Fruit fly (Drosophila melanogaster) whole organism, embryonic: ENCODE results near the gene CG42554.

Experiments
- Ada2b ChIP-seq: fragments of 200-800 bp; sonication (Bioruptor generic); IDR thresholded peaks from 2 replicates; pipeline ENCODE4 v1.3.6; 2022; ENCODE audit warnings: missing biosample characterization, missing genetic modification characterization
- CG10274 ChIP-seq: fragments of 200-800 bp; sonication (Bioruptor generic); optimal IDR thresholded peaks from 3 replicates; lab custom pipeline; 2017; ENCODE audit warnings: missing biosample characterization, mild to moderate bottlenecking, missing genetic modification characterization
- CG10321 ChIP-seq: fragments of 200-800 bp; sonication (Bioruptor generic); IDR thresholded peaks from 2 replicates; pipeline ENCODE4 v1.3.6; 2022; ENCODE audit warnings: missing biosample characterization, missing genetic modification characterization
- CG10979 ChIP-seq: fragments of 200-800 bp; sonication (Bioruptor generic); optimal IDR thresholded peaks from 2 replicates; lab custom pipeline; 2018; ENCODE audit warnings: missing biosample characterization, mild to moderate bottlenecking, missing genetic modification characterization, moderate library complexity
- CG12744 ChIP-seq: fragments of 200-800 bp; sonication (Bioruptor generic); optimal IDR thresholded peaks from 2 replicates; lab custom pipeline; 2016; ENCODE audit warnings: missing biosample characterization, missing genetic modification characterization
- CG12769 ChIP-seq: fragments of 200-800 bp; sonication (Bioruptor generic); optimal IDR thresholded peaks from 2 replicates; lab custom pipeline; 2019; ENCODE audit warnings: missing biosample characterization, mild to moderate bottlenecking, missing genetic modification characterization, moderate library complexity
- CG14860 ChIP-seq: fragments of 200-800 bp; sonication (Bioruptor generic); IDR thresholded peaks from 3 replicates; pipeline ENCODE4 v1.3.6; 2022; ENCODE audit warnings: missing biosample characterization, missing genetic modification characterization; ENCODE audit not compliant: partially characterized antibody
- CG15601 ChIP-seq: fragments of 200-800 bp; sonication (Bioruptor generic); optimal IDR thresholded peaks from 3 replicates; lab custom pipeline; 2019; ENCODE audit warnings: missing biosample characterization, mild to moderate bottlenecking, missing genetic modification characterization, moderate library complexity
- CG17361 ChIP-seq: fragments of 200-800 bp; sonication (Bioruptor generic); IDR thresholded peaks from 3 replicates; pipeline ENCODE4 v1.3.6; 2022; ENCODE audit warnings: missing biosample characterization, missing genetic modification characterization
- CG2889 ChIP-seq: fragments of 200-800 bp; sonication (Bioruptor generic); IDR thresholded peaks from 3 replicates; pipeline ENCODE4 v1.3.6; 2022; ENCODE audit warnings: missing biosample characterization, missing genetic modification characterization
- CG33557 ChIP-seq: fragments of 200-800 bp; sonication (Bioruptor generic); optimal IDR thresholded peaks from 2 replicates; lab custom pipeline; 2019; ENCODE audit warnings: missing biosample characterization, mild to moderate bottlenecking, missing genetic modification characterization, moderate library complexity
- CG34224 ChIP-seq: fragments of 200-800 bp; sonication (Bioruptor generic); IDR thresholded peaks from 3 replicates; pipeline ENCODE4 v1.3.6; 2022; ENCODE audit warnings: missing biosample characterization, missing genetic modification characterization; ENCODE audit not compliant: partially characterized antibody
- CG43689 ChIP-seq: fragments of 200-800 bp; sonication (Bioruptor generic); IDR thresholded peaks from 2 replicates; pipeline ENCODE4 v1.3.6; 2022; ENCODE audit warnings: missing biosample characterization, missing genetic modification characterization
- CG6683 ChIP-seq: fragments of 200-800 bp; sonication (Bioruptor generic); optimal IDR thresholded peaks from 2 replicates; lab custom pipeline; 2017; ENCODE audit warnings: missing biosample characterization, mild to moderate bottlenecking, missing genetic modification characterization, missing genetic modification reagents
- CG6813 ChIP-seq: fragments of 200-800 bp; sonication (Bioruptor generic); optimal IDR thresholded peaks from 2 replicates; lab custom pipeline; 2017; ENCODE audit warnings: missing biosample characterization, missing genetic modification characterization, mild to moderate bottlenecking, moderate library complexity, missing genetic modification reagents
- CG7357 ChIP-seq: fragments of 200-800 bp; sonication (Bioruptor generic); IDR thresholded peaks from 3 replicates; pipeline ENCODE4 v1.3.6; 2022; ENCODE audit warnings: missing biosample characterization, missing genetic modification characterization
- CG7839 ChIP-seq: fragments of 200-800 bp; sonication (Bioruptor generic); optimal IDR thresholded peaks from 3 replicates; lab custom pipeline; 2018; ENCODE audit warnings: missing biosample characterization, mild to moderate bottlenecking, missing genetic modification characterization, moderate library complexity
- CG8359 ChIP-seq: fragments of 200-800 bp; sonication (Bioruptor generic); optimal IDR thresholded peaks from 2 replicates; lab custom pipeline; 2017; ENCODE audit warnings: missing biosample characterization, mild to moderate bottlenecking, missing genetic modification characterization, borderline replicate concordance
- CG9437 ChIP-seq: fragments of 200-800 bp; sonication (Bioruptor generic); optimal IDR thresholded peaks from 2 replicates; lab custom pipeline; 2018; ENCODE audit warnings: missing biosample characterization, mild to moderate bottlenecking, missing genetic modification characterization
- CG9797 ChIP-seq: fragments of 200-800 bp; sonication (Bioruptor generic); optimal IDR thresholded peaks from 3 replicates; lab custom pipeline; 2018; ENCODE audit warnings: missing biosample characterization, mild to moderate bottlenecking, missing genetic modification characterization
- CHES-1-like ChIP-seq: fragments of 200-800 bp; sonication (Bioruptor generic); optimal IDR thresholded peaks from 2 replicates; lab custom pipeline; 2016; ENCODE audit warnings: missing biosample characterization, missing genetic modification characterization
- Dfd ChIP-seq, 2 experiments: fragments of >200 bp; optimal IDR thresholded peaks; 2 replicates each; lab custom pipeline; 2017; ENCODE audit warnings: missing biosample characterization in 2 of 2, missing genetic modification characterization in 2 of 2
- Doc3 ChIP-seq: fragments of 200-800 bp; sonication (Bioruptor generic); IDR thresholded peaks from 3 replicates; pipeline ENCODE4 v1.3.6; 2022; ENCODE audit warnings: missing biosample characterization, missing genetic modification characterization; ENCODE audit not compliant: partially characterized antibody
- Drgx ChIP-seq: fragments of 200-800 bp; sonication (Bioruptor generic); IDR thresholded peaks from 2 replicates; pipeline ENCODE4 v1.3.6; 2022; ENCODE audit warnings: missing biosample characterization, missing genetic modification characterization
- Hr78 ChIP-seq, 2 experiments: fragments of 200-800 bp in 1 of 2; fragments of >200 bp in 1 of 2; sonication (Bioruptor generic) in 1 of 2; optimal IDR thresholded peaks; 2 replicates each; lab custom pipeline; 2017 to 2019; ENCODE audit warnings: missing biosample characterization in 2 of 2, missing genetic modification characterization in 2 of 2, mild to moderate bottlenecking in 1 of 2, moderate library complexity in 1 of 2
- Meics ChIP-seq: fragments of 200-800 bp; sonication (Bioruptor generic); optimal IDR thresholded peaks from 2 replicates; lab custom pipeline; 2017; ENCODE audit warnings: missing biosample characterization, mild to moderate bottlenecking, missing genetic modification characterization
- Mrtf ChIP-seq: fragments of 200-800 bp; sonication (Bioruptor generic); IDR thresholded peaks from 3 replicates; pipeline ENCODE4 v1.3.6; 2022; ENCODE audit warnings: missing biosample characterization, missing genetic modification characterization
- NC2β ChIP-seq: fragments of 200-800 bp; sonication (Bioruptor generic); optimal IDR thresholded peaks from 2 replicates; lab custom pipeline; 2016; ENCODE audit warnings: missing biosample characterization, missing genetic modification characterization
- NK7.1 ChIP-seq: fragments of 200-800 bp; sonication (Bioruptor generic); optimal IDR thresholded peaks from 3 replicates; lab custom pipeline; 2016; ENCODE audit warnings: missing biosample characterization, missing genetic modification characterization
- Pdp1 ChIP-seq, 2 experiments: fragments of 200-800 bp; sonication (Bioruptor generic); optimal IDR thresholded peaks; 3 replicates each; lab custom pipeline; 2016; ENCODE audit warnings: missing biosample characterization in 2 of 2, missing genetic modification characterization in 2 of 2, mild to moderate bottlenecking in 1 of 2, moderate library complexity in 1 of 2
- Rx ChIP-seq: fragments of 200-800 bp; sonication (Bioruptor generic); IDR thresholded peaks from 2 replicates; pipeline ENCODE4 v1.3.6; 2022; ENCODE audit warnings: missing biosample characterization, missing genetic modification characterization
- aop ChIP-seq: fragments of 200-800 bp; sonication (Bioruptor generic); IDR thresholded peaks from 2 replicates; pipeline ENCODE4 v1.3.6; 2022; ENCODE audit warnings: missing biosample characterization, missing genetic modification characterization
- ase ChIP-seq: fragments of 200-800 bp; sonication (Bioruptor generic); IDR thresholded peaks from 3 replicates; pipeline ENCODE4 v1.3.6; 2022; ENCODE audit warnings: missing biosample characterization, missing genetic modification characterization
- bbx ChIP-seq: fragments of 200-800 bp; sonication (Bioruptor generic); IDR thresholded peaks from 2 replicates; pipeline ENCODE4 v1.3.6; 2022; ENCODE audit warnings: missing biosample characterization, missing genetic modification characterization; ENCODE audit not compliant: partially characterized antibody
- btn ChIP-seq: fragments of 200-800 bp; sonication (Bioruptor generic); optimal IDR thresholded peaks from 2 replicates; lab custom pipeline; 2016; ENCODE audit warnings: missing biosample characterization, missing genetic modification characterization
- chif ChIP-seq, 2 experiments: fragments of 200-800 bp; sonication (Bioruptor generic); optimal IDR thresholded peaks; 3 replicates each; lab custom pipeline; 2016; ENCODE audit warnings: missing biosample characterization in 2 of 2, missing genetic modification characterization in 2 of 2
- cwo ChIP-seq: fragments of 200-800 bp; sonication (Bioruptor generic); optimal IDR thresholded peaks from 3 replicates; lab custom pipeline; 2017; ENCODE audit warnings: missing biosample characterization, missing genetic modification characterization, mild to moderate bottlenecking, moderate library complexity, missing genetic modification reagents
- kni ChIP-seq: fragments of 200-800 bp; sonication (Bioruptor generic); optimal IDR thresholded peaks from 3 replicates; lab custom pipeline; 2017; ENCODE audit warnings: mild to moderate bottlenecking, missing biosample characterization, missing genetic modification reagents, missing genetic modification characterization
- pb ChIP-seq: fragments of 200-800 bp; sonication (Bioruptor generic); optimal IDR thresholded peaks from 3 replicates; lab custom pipeline; 2016; ENCODE audit warnings: missing biosample characterization, missing genetic modification characterization
- pnt ChIP-seq: fragments of 200-800 bp; sonication (Bioruptor generic); optimal IDR thresholded peaks from 3 replicates; lab custom pipeline; 2016; ENCODE audit warnings: missing biosample characterization, missing genetic modification characterization
- pros ChIP-seq: fragments of 200-800 bp; sonication (Bioruptor generic); optimal IDR thresholded peaks from 3 replicates; lab custom pipeline; 2019; ENCODE audit warnings: missing biosample characterization, mild to moderate bottlenecking, missing genetic modification characterization, moderate library complexity
- ro ChIP-seq: fragments of 200-800 bp; sonication (Bioruptor generic); IDR thresholded peaks from 2 replicates; pipeline ENCODE4 v1.3.6; 2022; ENCODE audit warnings: missing biosample characterization, missing genetic modification characterization
- scrt ChIP-seq: fragments of 200-800 bp; sonication (Bioruptor generic); optimal IDR thresholded peaks from 2 replicates; lab custom pipeline; 2018; ENCODE audit warnings: missing biosample characterization, mild to moderate bottlenecking, missing genetic modification characterization, moderate library complexity
- stwl ChIP-seq: fragments of 200-800 bp; sonication (Bioruptor generic); optimal IDR thresholded peaks from 3 replicates; lab custom pipeline; 2018; ENCODE audit warnings: missing biosample characterization, mild to moderate bottlenecking, missing genetic modification characterization, moderate library complexity
- tll ChIP-seq, 2 experiments: fragments of 200-800 bp in 1 of 2; fragments of >200 bp in 1 of 2; sonication (Bioruptor generic) in 1 of 2; optimal IDR thresholded peaks; 2 replicates each; lab custom pipeline; 2017 to 2019; ENCODE audit warnings: missing biosample characterization in 2 of 2, missing genetic modification characterization in 2 of 2, mild to moderate bottlenecking in 1 of 2, moderate library complexity in 1 of 2
- toy ChIP-seq: fragments of 200-800 bp; sonication (Bioruptor generic); IDR thresholded peaks from 2 replicates; pipeline ENCODE4 v1.3.6; 2022; ENCODE audit warnings: missing biosample characterization, missing genetic modification characterization
- unc-4 ChIP-seq: fragments of 200-800 bp; sonication (Bioruptor generic); IDR thresholded peaks from 2 replicates; pipeline ENCODE4 v1.3.6; 2022; ENCODE audit warnings: missing biosample characterization, missing genetic modification characterization; ENCODE audit not compliant: partially characterized antibody
- zen2 ChIP-seq: fragments of 200-800 bp; sonication (Bioruptor generic); IDR thresholded peaks from 3 replicates; pipeline ENCODE4 v1.3.6; 2022; ENCODE audit warnings: missing biosample characterization, missing genetic modification characterization; ENCODE audit not compliant: partially characterized antibody

Gene CG42554

DNA sequence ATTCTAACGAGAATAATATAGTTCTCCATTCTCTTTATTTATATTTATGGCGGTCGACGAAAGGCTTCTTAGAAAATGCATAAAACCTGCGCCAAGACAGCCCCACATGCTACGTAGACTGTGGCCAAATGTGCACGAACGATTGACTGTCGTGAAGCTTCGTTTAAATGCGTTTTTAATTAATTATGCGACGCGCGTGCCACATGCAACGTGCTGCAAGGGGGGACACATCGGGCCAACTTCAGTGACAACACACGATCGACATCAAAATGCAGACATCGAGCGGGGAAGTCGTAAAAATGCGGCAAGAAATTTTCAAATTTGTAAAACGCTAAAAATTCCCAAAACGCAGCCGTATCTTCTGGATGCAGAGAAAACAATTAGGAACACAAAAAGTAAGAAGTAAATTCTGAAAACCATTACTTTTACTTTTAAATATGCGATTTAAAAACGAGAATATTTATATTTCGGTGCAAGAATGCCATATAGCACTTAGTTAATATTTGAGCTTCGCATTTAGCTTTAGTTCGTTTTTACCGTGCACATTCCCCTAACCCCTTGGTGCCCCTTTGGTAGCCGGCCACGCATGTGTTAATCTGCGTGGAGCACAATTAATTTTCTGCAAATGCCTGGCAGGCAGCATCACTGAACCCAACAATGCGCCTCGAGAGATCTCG, 35.5 kb upstream of the CG42554 start (continued):
- peak; percentile 5 for TF ChIP-seq CG8359 (GFP tag; lab: Kevin White, UChicago)
- peak; percentile 32 for TF ChIP-seq pnt (GFP tag; lab: Kevin White, UChicago)
- no peak for TF ChIP-seq stwl
- 0 out of 3 replicates have a peak, but pooled peaks have one; percentile 39 for TF ChIP-seq Mrtf (GFP tag; lab: Robert Waterston, UW)
- peak; percentile 17; the same call in 1 of the 2 replicates for TF ChIP-seq Rx
- TF ChIP-seq CG7839 (tag; lab: Kevin White, UChicago) = peak; percentile 35
- peak; percentile 31 for TF ChIP-seq CG15601
- TF ChIP-seq CG34224 (GFP tag; lab: Robert Waterston, UW) = no peak
- TF ChIP-seq ase = peak; percentile 26; the same call in 1 of the 3 replicates
- TF ChIP-seq chif (GFP tag; optimal IDR thresholded peaks at IDR 0.05; lab: Kevin White, UChicago) = peak; percentile 9 to 30
- peak; percentile 54; the same call in 1 of the 2 replicates for TF ChIP-seq Drgx
- TF ChIP-seq pros (GFP tag; lab: Kevin White, UChicago) = peak; percentile 32
- no peak for TF ChIP-seq CG9437
- no peak for TF ChIP-seq CG43689
- no peak for TF ChIP-seq CG12744 (GFP tag; lab: Kevin White, UChicago)
- no peak for TF ChIP-seq CHES-1-like (GFP tag; lab: Kevin White, UChicago)
- no peak for TF ChIP-seq CG6813 (GFP tag; lab: Kevin White, UChicago)
- TF ChIP-seq bbx = no peak
- TF ChIP-seq CG12769 (tag; lab: Kevin White, UChicago) = no peak
- no peak for TF ChIP-seq CG6683 (GFP tag; lab: Kevin White, UChicago)
- TF ChIP-seq scrt (GFP tag; lab: Kevin White, UChicago) = no peak
- no peak for TF ChIP-seq CG14860
- no peak for TF ChIP-seq cwo (GFP tag; lab: Kevin White, UChicago)
- no peak for TF ChIP-seq ro (GFP tag; lab: Robert Waterston, UW)
- TF ChIP-seq CG17361 (GFP tag; lab: Robert Waterston, UW) = peak; percentile 54; the same call in 1 of the 3 replicates
- TF ChIP-seq CG9797 (GFP tag; lab: Kevin White, UChicago) = no peak
- peak; percentile 52; the same call in 1 of the 3 replicates for TF ChIP-seq CG7357
- no peak for TF ChIP-seq NC2β (GFP tag; lab: Kevin White, UChicago)
- no peak for TF ChIP-seq CG10321
- TF ChIP-seq tll (GFP tag; optimal IDR thresholded peaks at IDR 0.05; lab: Kevin White, UChicago) = no peak
- TF ChIP-seq Meics (GFP tag; lab: Kevin White, UChicago) = no peak
- TF ChIP-seq toy = no peak
- TF ChIP-seq CG33557 (GFP tag; lab: Kevin White, UChicago) = no peak
- no peak for TF ChIP-seq unc-4 (GFP tag; lab: Robert Waterston, UW)
- TF ChIP-seq CG2889 (GFP tag; lab: Robert Waterston, UW) = no peak
- no peak for TF ChIP-seq CG10274 (GFP tag; lab: Kevin White, UChicago)
- no peak for TF ChIP-seq Doc3 (GFP tag; lab: Robert Waterston, UW)
- TF ChIP-seq Pdp1 (GFP tag; optimal IDR thresholded peaks at IDR 0.05; lab: Kevin White, UChicago) = peak; percentile 2 to 30
- TF ChIP-seq btn (GFP tag; lab: Kevin White, UChicago) = no peak
- peak; percentile 49; the same call in 1 of the 2 replicates for TF ChIP-seq Ada2b (GFP tag; lab: Robert Waterston, UW)
- TF ChIP-seq NK7.1 = no peak
- peak; percentile 65 for TF ChIP-seq CG10979
- TF ChIP-seq Dfd (GFP tag; optimal IDR thresholded peaks at IDR 0.05; lab: Kevin White, UChicago) = no peak
- TF ChIP-seq Hr78 (GFP tag; optimal IDR thresholded peaks at IDR 0.05; lab: Kevin White, UChicago) = no peak
- no peak for TF ChIP-seq aop (GFP tag; lab: Robert Waterston, UW)
- TF ChIP-seq zen2 (GFP tag; lab: Robert Waterston, UW) = no peak
- no peak for TF ChIP-seq pb (GFP tag; lab: Kevin White, UChicago)
- TF ChIP-seq kni (GFP tag; lab: Kevin White, UChicago) = peak; percentile 75
